Fruit fly (Drosophila melanogaster) whole organism, embryonic: ENCODE results near the gene Prp31.

Experiments used
- Atf3 ChIP-seq: fragments of 200-800 bp; sonication (Bioruptor generic); optimal IDR thresholded peaks from 3 replicates; lab custom pipeline; 2016; ENCODE audit warnings: missing biosample characterization, missing genetic modification characterization
- Blimp-1 ChIP-seq: fragments of 200-800 bp; sonication (Bioruptor generic); optimal IDR thresholded peaks from 3 replicates; lab custom pipeline; 2018; ENCODE audit warnings: missing biosample characterization, missing genetic modification characterization, mild to moderate bottlenecking, moderate library complexity, missing genetic modification reagents
- CG10565 ChIP-seq: fragments of 200-800 bp; sonication (Bioruptor generic); optimal IDR thresholded peaks from 3 replicates; lab custom pipeline; 2016; ENCODE audit warnings: missing biosample characterization, mild to moderate bottlenecking, missing genetic modification characterization
- CG10979 ChIP-seq: fragments of 200-800 bp; sonication (Bioruptor generic); optimal IDR thresholded peaks from 2 replicates; lab custom pipeline; 2018; ENCODE audit warnings: missing biosample characterization, mild to moderate bottlenecking, missing genetic modification characterization, moderate library complexity
- CG11085 ChIP-seq: fragments of 200-800 bp; sonication (Bioruptor generic); IDR thresholded peaks from 2 replicates; pipeline ENCODE4 v1.3.6; 2022; ENCODE audit warnings: missing biosample characterization, missing genetic modification characterization
- CG12744 ChIP-seq: fragments of 200-800 bp; sonication (Bioruptor generic); optimal IDR thresholded peaks from 2 replicates; lab custom pipeline; 2016; ENCODE audit warnings: missing biosample characterization, missing genetic modification characterization
- CG12942 ChIP-seq: fragments of 200-800 bp; sonication (Bioruptor generic); optimal IDR thresholded peaks from 3 replicates; lab custom pipeline; 2016; ENCODE audit warnings: missing biosample characterization, missing genetic modification characterization
- CG13296 ChIP-seq: fragments of 200-800 bp; sonication (Bioruptor generic); optimal IDR thresholded peaks from 3 replicates; lab custom pipeline; 2018; ENCODE audit warnings: missing biosample characterization, mild to moderate bottlenecking, missing genetic modification characterization
- CG13775 ChIP-seq: fragments of 200-800 bp; sonication (Bioruptor generic); optimal IDR thresholded peaks from 3 replicates; lab custom pipeline; 2017; ENCODE audit warnings: missing biosample characterization, mild to moderate bottlenecking, missing genetic modification characterization
- CG14965 ChIP-seq: fragments of 200-800 bp; sonication (Bioruptor generic); optimal IDR thresholded peaks from 2 replicates; lab custom pipeline; 2016; ENCODE audit warnings: missing biosample characterization, missing genetic modification characterization, borderline replicate concordance
- CG1529 ChIP-seq: fragments of 200-800 bp; sonication (Bioruptor generic); optimal IDR thresholded peaks from 3 replicates; lab custom pipeline; 2018; ENCODE audit warnings: missing biosample characterization, missing genetic modification characterization
- CG15514 ChIP-seq: fragments of 200-800 bp; sonication (Bioruptor generic); optimal IDR thresholded peaks from 3 replicates; lab custom pipeline; 2017; ENCODE audit warnings: missing biosample characterization, missing genetic modification characterization, mild to moderate bottlenecking, moderate library complexity, missing genetic modification reagents
- CG16815 ChIP-seq: fragments of 200-800 bp; sonication (Bioruptor generic); optimal IDR thresholded peaks from 3 replicates; lab custom pipeline; 2017; ENCODE audit warnings: missing biosample characterization, mild to moderate bottlenecking, missing genetic modification characterization
- CG17829 ChIP-seq: fragments of 200-800 bp; optimal IDR thresholded peaks from 2 replicates; lab custom pipeline; 2019; ENCODE audit warnings: missing biosample characterization, mild to moderate bottlenecking, missing genetic modification characterization, moderate library complexity
- CG18011 ChIP-seq: fragments of 200-800 bp; sonication (Bioruptor generic); optimal IDR thresholded peaks from 2 replicates; lab custom pipeline; 2017; ENCODE audit warnings: missing biosample characterization, missing genetic modification characterization, mild to moderate bottlenecking, moderate library complexity, missing genotype
- CG1832 ChIP-seq: fragments of 200-800 bp; sonication (Bioruptor generic); optimal IDR thresholded peaks from 2 replicates; lab custom pipeline; 2017; ENCODE audit warnings: missing biosample characterization, mild to moderate bottlenecking, missing genetic modification characterization, inconsistent platforms
- CG2199 ChIP-seq: fragments of 200-800 bp; sonication (Bioruptor generic); IDR thresholded peaks from 3 replicates; pipeline ENCODE4 v1.3.6; 2022; ENCODE audit warnings: missing biosample characterization, missing genetic modification characterization
- CG30020 ChIP-seq: fragments of 200-800 bp; optimal IDR thresholded peaks from 2 replicates; lab custom pipeline; 2019; ENCODE audit warnings: missing biosample characterization, mild to moderate bottlenecking, missing genetic modification characterization, moderate library complexity
- CG30403 ChIP-seq: fragments of 200-800 bp; sonication (Bioruptor generic); optimal IDR thresholded peaks from 3 replicates; lab custom pipeline; 2016; ENCODE audit warnings: missing biosample characterization, missing genetic modification characterization
- CG30431 ChIP-seq: fragments of 200-800 bp; sonication (Bioruptor generic); optimal IDR thresholded peaks from 2 replicates; lab custom pipeline; 2017; ENCODE audit warnings: missing biosample characterization, missing genetic modification characterization
- CG4854 ChIP-seq: fragments of 200-800 bp; sonication (Bioruptor generic); optimal IDR thresholded peaks from 2 replicates; lab custom pipeline; 2016; ENCODE audit warnings: missing biosample characterization, missing genetic modification characterization, inconsistent platforms
- CG5180 ChIP-seq: fragments of 200-800 bp; sonication (Bioruptor generic); optimal IDR thresholded peaks from 3 replicates; lab custom pipeline; 2017; ENCODE audit warnings: missing biosample characterization, missing genetic modification characterization, mild to moderate bottlenecking, moderate library complexity, missing genetic modification reagents
- CG8359 ChIP-seq: fragments of 200-800 bp; sonication (Bioruptor generic); optimal IDR thresholded peaks from 2 replicates; lab custom pipeline; 2017; ENCODE audit warnings: missing biosample characterization, mild to moderate bottlenecking, missing genetic modification characterization, borderline replicate concordance
- CG9797 ChIP-seq: fragments of 200-800 bp; sonication (Bioruptor generic); optimal IDR thresholded peaks from 3 replicates; lab custom pipeline; 2018; ENCODE audit warnings: missing biosample characterization, mild to moderate bottlenecking, missing genetic modification characterization
- D ChIP-seq, 2 experiments: fragments of 200-800 bp in 1 of 2; fragments of >200 bp in 1 of 2; sonication (Bioruptor generic) in 1 of 2; optimal IDR thresholded peaks; 2 replicates in 1 of 2; 3 replicates in 1 of 2; lab custom pipeline; 2017; ENCODE audit warnings: mild to moderate bottlenecking in 1 of 2, missing biosample characterization in 1 of 2, missing genetic modification characterization in 1 of 2, missing genetic modification reagents in 1 of 2
- Dip3 ChIP-seq: fragments of 200-800 bp; sonication (Bioruptor generic); optimal IDR thresholded peaks from 3 replicates; lab custom pipeline; 2016; ENCODE audit warnings: missing biosample characterization, missing genetic modification characterization
- E2f2 ChIP-seq: fragments of 200-800 bp; sonication (Bioruptor generic); IDR thresholded peaks from 2 replicates; pipeline ENCODE4 v1.3.6; 2022; ENCODE audit warnings: missing biosample characterization, missing genetic modification characterization
- Fer1 ChIP-seq: fragments of 200-800 bp; sonication (Bioruptor generic); optimal IDR thresholded peaks from 2 replicates; lab custom pipeline; 2017; ENCODE audit warnings: missing biosample characterization, mild to moderate bottlenecking, missing genetic modification characterization
- H15 ChIP-seq: fragments of 200-800 bp; sonication (Bioruptor generic); IDR thresholded peaks from 3 replicates; pipeline ENCODE4 v1.3.6; 2022; ENCODE audit warnings: missing biosample characterization, missing genetic modification characterization
- Hr3 ChIP-seq: fragments of 200-800 bp; sonication (Bioruptor generic); optimal IDR thresholded peaks from 3 replicates; lab custom pipeline; 2016; ENCODE audit warnings: missing biosample characterization, missing genetic modification characterization
- Nf-YB ChIP-seq: fragments of 200-800 bp; sonication (Bioruptor generic); optimal IDR thresholded peaks from 3 replicates; lab custom pipeline; 2019; ENCODE audit warnings: missing biosample characterization, mild to moderate bottlenecking, missing genetic modification characterization, moderate library complexity
- Nf-YC ChIP-seq: fragments of 200-800 bp; optimal IDR thresholded peaks from 3 replicates; lab custom pipeline; 2019; ENCODE audit warnings: missing biosample characterization, mild to moderate bottlenecking, missing genetic modification characterization, moderate library complexity
- Opbp ChIP-seq: fragments of 200-800 bp; sonication (Bioruptor generic); IDR thresholded peaks from 3 replicates; pipeline ENCODE4 v1.3.6; 2022; ENCODE audit warnings: missing biosample characterization, missing genetic modification characterization; ENCODE audit not compliant: partially characterized antibody
- Tbp ChIP-seq: fragments of >200 bp; optimal IDR thresholded peaks from 2 replicates; lab custom pipeline; 2018; ENCODE audit warnings: missing biosample characterization, missing genetic modification characterization
- ato ChIP-seq: fragments of 200-800 bp; sonication (Bioruptor generic); IDR thresholded peaks from 2 replicates; pipeline ENCODE4 v1.3.6; 2022; ENCODE audit warnings: missing biosample characterization, missing genetic modification characterization; ENCODE audit not compliant: partially characterized antibody
- bcd ChIP-seq: fragments of 200-800 bp; sonication (Bioruptor generic); optimal IDR thresholded peaks from 2 replicates; lab custom pipeline; 2017; ENCODE audit warnings: missing biosample characterization, mild to moderate bottlenecking, missing genetic modification characterization
- dpn ChIP-seq, 2 experiments: fragments of 200-800 bp; sonication (Bioruptor generic); optimal IDR thresholded peaks; 3 replicates each; lab custom pipeline; 2016; ENCODE audit warnings: missing biosample characterization in 2 of 2, missing genetic modification characterization in 2 of 2
- fd102C ChIP-seq: fragments of 200-800 bp; sonication (Bioruptor generic); optimal IDR thresholded peaks from 2 replicates; lab custom pipeline; 2018; ENCODE audit warnings: missing biosample characterization, mild to moderate bottlenecking, missing genetic modification characterization, moderate library complexity
- fru ChIP-seq: fragments of >200 bp; optimal IDR thresholded peaks from 2 replicates; lab custom pipeline; 2017
- p53 ChIP-seq: fragments of 200-800 bp; sonication (Bioruptor generic); optimal IDR thresholded peaks from 2 replicates; lab custom pipeline; 2016; ENCODE audit warnings: missing biosample characterization, missing genetic modification characterization
- pan ChIP-seq, 4 experiments: fragments of >200 bp in 3 of 4; fragments of 200-800 bp in 1 of 4; sonication (Bioruptor generic) in 1 of 4; optimal IDR thresholded peaks in 3 of 4; IDR thresholded peaks in 1 of 4; 2 replicates each; pipeline versions ENCODE4 v1.3.6 to Lab custom; 2017 to 2022; ENCODE audit warnings: missing biosample characterization in 2 of 4, missing genetic modification characterization in 2 of 4, mixed read lengths in 1 of 4
- phol ChIP-seq: fragments of 200-800 bp; sonication (Bioruptor generic); optimal IDR thresholded peaks from 3 replicates; lab custom pipeline; 2018; ENCODE audit warnings: missing biosample characterization, mild to moderate bottlenecking, missing genetic modification characterization, moderate library complexity
- slou ChIP-seq: fragments of 200-800 bp; sonication (Bioruptor generic); optimal IDR thresholded peaks from 3 replicates; lab custom pipeline; 2016; ENCODE audit warnings: missing biosample characterization, missing genetic modification characterization
- sug ChIP-seq: fragments of 200-800 bp; optimal IDR thresholded peaks from 2 replicates; lab custom pipeline; 2019; ENCODE audit warnings: missing biosample characterization, mild to moderate bottlenecking, missing genetic modification characterization, moderate library complexity
- tll ChIP-seq, 2 experiments: fragments of 200-800 bp in 1 of 2; fragments of >200 bp in 1 of 2; sonication (Bioruptor generic) in 1 of 2; optimal IDR thresholded peaks; 2 replicates each; lab custom pipeline; 2017 to 2019; ENCODE audit warnings: missing biosample characterization in 2 of 2, missing genetic modification characterization in 2 of 2, mild to moderate bottlenecking in 1 of 2, moderate library complexity in 1 of 2
- zfh2 ChIP-seq: fragments of 200-800 bp; sonication (Bioruptor generic); optimal IDR thresholded peaks from 2 replicates; lab custom pipeline; 2016; ENCODE audit warnings: missing biosample characterization, missing genetic modification characterization

The Prp31 gene

dm6 chr3L:15158330-15159114 lies at the start of gene Prp31, which contains the start of gene Msh6 (continued):
- TF ChIP-seq Atf3 (GFP tag; lab: Kevin White, UChicago) (peak; percentile 37), CG13296 (GFP tag; lab: Kevin White, UChicago) (peak; percentile 24), CG12942 (GFP tag; lab: Kevin White, UChicago) (peak; percentile 55), sug (peak; percentile 75), CG10979 (tag; lab: Kevin White, UChicago) (peak; percentile 59), CG15514 (GFP tag; lab: Kevin White, UChicago) (peak; percentile 14), Blimp-1 (GFP tag; lab: Kevin White, UChicago) (peak; percentile 54), phol (tag; lab: Kevin White, UChicago) (peak; percentile 87), CG2199 (GFP tag; lab: Robert Waterston, UW) (no peak), CG1832 (GFP tag; lab: Kevin White, UChicago) (no peak), CG4854 (peak; percentile 22), CG11085 (no peak), zfh2 (GFP tag; lab: Kevin White, UChicago) (peak; percentile 25), CG1529 (peak; percentile 38), Fer1 (GFP tag; lab: Kevin White, UChicago) (peak; percentile 40), Tbp (no peak), CG14965 (GFP tag; lab: Kevin White, UChicago) (no peak), CG30431 (peak; percentile 27), p53 (GFP tag; lab: Kevin White, UChicago) (no peak), Opbp (GFP tag; lab: Robert Waterston, UW) (no peak), CG30403 (peak; percentile 80), ato (GFP tag; lab: Robert Waterston, UW) (no peak), tll (GFP tag; optimal IDR thresholded peaks at IDR 0.05; lab: Kevin White, UChicago) (peak in 1 of 2 experiments; percentile 15), CG13775 (peak; percentile 82), Dip3 (peak; percentile 70), fd102C (GFP tag; lab: Kevin White, UChicago) (no peak), E2f2 (GFP tag; lab: Robert Waterston, UW) (peak; percentile 73), CG10565 (no peak), H15 (GFP tag; lab: Robert Waterston, UW) (peak; percentile 27; the same call in 1 of the 3 replicates), CG12744 (GFP tag; lab: Kevin White, UChicago) (peak; percentile 37), slou (GFP tag; lab: Kevin White, UChicago) (peak; percentile 32), pan (optimal IDR thresholded peaks at IDR 0.05; lab: Kevin White, UChicago) (no peak), pan (GFP tag; optimal IDR thresholded peaks at IDR 0.05 in 1 of 2, IDR thresholded peaks at IDR 0.05 in 1 of 2) (peak in 1 of 2 experiments; percentile 38), D (optimal IDR thresholded peaks at IDR 0.05; lab: Kevin White, UChicago) (no peak), D (GFP tag; optimal IDR thresholded peaks at IDR 0.05; lab: Kevin White, UChicago) (peak; percentile 9), CG5180 (GFP tag; lab: Kevin White, UChicago) (no peak), CG8359 (GFP tag; lab: Kevin White, UChicago) (no peak), fru (no peak), dpn (GFP tag; optimal IDR thresholded peaks at IDR 0.05; lab: Kevin White, UChicago) (peak; percentile 71 to 78), CG18011 (GFP tag; lab: Kevin White, UChicago) (no peak), CG16815 (GFP tag; lab: Kevin White, UChicago) (peak; percentile 74), CG30020 (tag; lab: Kevin White, UChicago) (peak; percentile 72), Hr3 (peak; percentile 83), CG17829 (tag; lab: Kevin White, UChicago) (peak; percentile 63), Nf-YB (GFP tag; lab: Kevin White, UChicago) (peak; percentile 48), CG9797 (GFP tag; lab: Kevin White, UChicago) (peak; percentile 31), bcd (GFP tag; lab: Kevin White, UChicago) (peak; percentile 74), Nf-YC (no peak)
